Worm (Caenorhabditis elegans): Measurements from ENCODE around the gene Y53C12A.7.

DNA sequence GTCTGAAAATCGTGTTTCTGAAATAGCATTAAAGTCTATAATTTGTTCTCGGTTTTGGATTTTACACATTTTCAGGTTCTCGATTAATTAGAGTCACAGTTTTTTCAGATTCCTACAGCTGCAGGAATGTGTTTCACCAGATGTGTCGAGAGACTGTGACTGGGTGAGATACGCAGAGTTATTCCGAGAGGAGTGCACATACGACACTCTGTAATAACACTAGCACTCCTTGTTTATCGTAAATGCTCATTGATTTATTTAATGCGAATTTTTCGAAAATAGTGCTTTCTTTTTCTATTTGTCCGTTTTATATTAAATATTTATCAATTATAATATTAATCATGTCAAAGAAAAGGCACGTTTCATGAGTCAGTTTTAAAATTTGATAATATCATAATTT is 33.0 kb upstream of the Y53C12A.7 start, which contains the start of gene ZK1320.11:
- TF ChIP-seq ets-5 (GFP tag; IDR thresholded peaks at IDR 0.05), result no peak
- no peak for TF ChIP-seq snpc-4 (tag; optimal IDR thresholded peaks at IDR 0.05)
- TF ChIP-seq lin-13 (GFP tag; optimal IDR thresholded peaks at IDR 0.05), result no peak
- no peak for TF ChIP-seq nhr-85 (tag)
- no peak for TF ChIP-seq nhr-11 (tag; optimal IDR thresholded peaks at IDR 0.05)
- TF ChIP-seq nhr-77 (tag; optimal IDR thresholded peaks at IDR 0.05), result no peak
- TF ChIP-seq egl-27 (tag; optimal IDR thresholded peaks at IDR 0.05), result no peak
- no peak for TF ChIP-seq nhr-237 (tag; optimal IDR thresholded peaks at IDR 0.05)
- no peak for TF ChIP-seq C16A3.4 (tag; optimal IDR thresholded peaks at IDR 0.05)
- TF ChIP-seq blmp-1 (tag; optimal IDR thresholded peaks at IDR 0.05), result no peak
- peak in 1 of 3 experiments; percentile 9 for TF ChIP-seq ceh-82 (tag; optimal IDR thresholded peaks at IDR 0.05)
- no peak for TF ChIP-seq skn-1 (tag; optimal IDR thresholded peaks at IDR 0.05)
- no peak for TF ChIP-seq ztf-4 (tag; optimal IDR thresholded peaks at IDR 0.05)

Measured in whole organism, L1 larva.